Worm (Caenorhabditis elegans): ENCODE results near the gene C25F9.13.

The C25F9.13 gene

DNA sequence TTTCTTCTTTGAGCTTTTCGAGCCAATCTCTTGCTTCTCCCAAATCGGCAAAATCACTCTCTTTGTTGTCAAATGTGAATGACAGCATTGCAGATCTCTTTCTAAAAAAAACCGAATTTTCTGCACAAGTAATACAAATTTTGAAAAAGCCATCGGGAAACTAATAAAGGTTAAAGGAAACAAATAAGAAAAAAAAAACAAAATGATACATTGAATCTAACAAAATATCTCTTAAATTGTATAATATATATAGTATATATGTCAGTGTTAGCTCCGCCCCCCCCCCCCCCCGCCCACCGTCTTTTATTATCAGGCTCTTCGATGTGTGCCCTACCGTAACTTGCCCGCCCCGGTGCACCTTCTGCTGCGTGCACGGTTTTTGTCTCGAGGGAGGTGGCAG lies 34.2 kb upstream of the C25F9.13 start, which contains the start of gene C25F9.11:
C25F9.11 (minus strand) TSS at position 101 of the 400 bp plus-strand sequence.
- no peak for TF ChIP-seq hrde-1 (tag; optimal IDR thresholded peaks at IDR 0.05; ENCODE audit: borderline replicate concordance)
- no peak for TF ChIP-seq B0019.2 (GFP tag; conservative IDR thresholded peaks at IDR 0.05)
- TF ChIP-seq F57C9.4 (tag; optimal IDR thresholded peaks at IDR 0.05), result no peak

DNA sequence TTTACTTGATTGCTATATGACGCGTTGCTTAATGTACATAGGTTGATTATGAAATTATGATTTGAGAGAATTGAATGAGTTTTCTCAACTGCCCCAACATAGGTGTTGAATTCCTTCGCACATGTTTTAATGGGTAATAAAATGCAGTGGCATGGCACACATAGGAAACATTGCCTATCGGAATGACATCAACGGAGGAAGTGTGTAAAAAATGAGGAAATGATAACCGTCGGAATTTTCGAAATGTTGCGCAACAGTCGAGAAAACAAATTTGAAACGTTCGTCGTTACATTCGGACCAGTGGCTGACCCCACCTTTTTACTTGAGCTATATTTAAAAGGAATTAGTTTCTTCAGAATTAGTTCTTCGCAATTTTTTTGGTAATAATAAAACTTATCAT lies 33.2 kb upstream of the C25F9.13 start:
- no peak for TF ChIP-seq K12H6.12 (tag; optimal IDR thresholded peaks at IDR 0.05)
- no peak for TF ChIP-seq Y56A3A.18 (GFP tag; IDR thresholded peaks at IDR 0.05)
- TF ChIP-seq rec-8 (tag; optimal IDR thresholded peaks at IDR 0.05), result no peak
- TF ChIP-seq xnd-1 (tag; optimal IDR thresholded peaks at IDR 0.05), result no peak
- no peak for TF ChIP-seq egl-18 (GFP tag; IDR thresholded peaks at IDR 0.05)
- no peak for TF ChIP-seq Y79H2A.3 (GFP tag; conservative IDR thresholded peaks at IDR 0.05)
- TF ChIP-seq madf-3 (GFP tag; IDR thresholded peaks at IDR 0.05), result no peak
- TF ChIP-seq cebp-1 (GFP tag; IDR thresholded peaks at IDR 0.05), result peak; percentile 53; the same call in 1 of the 2 replicates
- TF ChIP-seq cebp-1 (tag; optimal IDR thresholded peaks at IDR 0.05), result peak; percentile 57
- TF ChIP-seq lin-54 (GFP tag; optimal IDR thresholded peaks at IDR 0.05), result no peak

DNA sequence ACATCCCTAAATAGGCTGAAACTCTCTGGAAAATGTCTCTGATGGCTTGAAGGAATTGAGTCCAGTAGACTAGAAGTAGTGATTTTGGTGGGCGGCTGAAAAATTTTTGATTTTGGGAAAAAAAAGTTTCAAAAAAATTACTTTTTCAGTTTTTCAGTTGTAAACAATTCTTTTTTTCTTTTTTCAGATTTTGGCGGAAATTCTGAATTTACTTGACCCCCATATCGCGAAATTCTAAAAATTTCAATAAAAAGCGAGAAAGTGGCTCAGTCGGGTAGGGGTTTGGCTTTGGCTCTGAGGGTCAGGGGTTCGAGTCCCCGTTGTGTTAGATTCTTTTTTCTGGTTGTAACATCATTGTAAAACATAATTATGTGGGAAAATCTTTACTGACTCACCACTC lies 32.3 kb upstream of the C25F9.13 start, which contains the start of gene srw-85:
srw-85 (minus strand) TSS at position 101 of the 400 bp plus-strand sequence.
- no peak for TF ChIP-seq rpc-1 (optimal IDR thresholded peaks at IDR 0.05)
- TF ChIP-seq rpc-1 (tag; optimal IDR thresholded peaks at IDR 0.05), result peak; percentile 16
- no peak for TF ChIP-seq snpc-1.3 (tag; optimal IDR thresholded peaks at IDR 0.05; ENCODE audit: insufficient read depth)

DNA sequence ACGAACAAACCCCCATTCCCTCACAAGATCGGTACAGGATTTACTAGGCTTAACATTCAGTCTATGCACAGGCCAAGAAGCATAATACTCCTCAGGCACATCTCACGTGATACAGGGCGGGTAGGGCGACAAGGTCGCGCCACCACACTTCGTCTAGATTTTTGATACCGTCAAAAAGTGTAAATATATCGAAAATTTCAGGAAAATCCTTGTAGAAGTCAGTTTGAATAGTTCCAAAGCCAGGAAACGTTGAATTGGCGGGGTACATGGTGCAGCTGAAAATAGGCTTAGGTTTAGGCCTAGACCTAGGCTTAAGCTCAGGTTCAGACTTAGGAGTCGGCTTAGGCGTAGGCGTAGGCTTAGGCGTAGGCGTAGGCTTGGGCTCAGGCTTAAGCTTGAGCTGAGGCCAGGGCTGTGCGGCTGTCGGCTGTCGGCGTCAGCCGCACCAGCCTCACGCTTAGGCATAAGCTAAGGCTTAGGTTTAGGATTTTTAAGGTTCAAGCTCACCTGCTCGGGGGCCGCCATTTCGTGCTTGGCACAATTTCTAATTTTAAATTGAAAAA lies 31.6 kb upstream of the C25F9.13 start:
- TF ChIP-seq lag-1 (GFP tag; IDR thresholded peaks at IDR 0.05) (no peak), ekl-4 (GFP tag; IDR thresholded peaks at IDR 0.05) (peak; percentile 46), madf-6 (GFP tag; IDR thresholded peaks at IDR 0.05) (no peak), hmg-20 (GFP tag; IDR thresholded peaks at IDR 0.05) (no peak), zim-3 (tag; optimal IDR thresholded peaks at IDR 0.05) (peak; percentile 52), dox-1 (GFP tag; IDR thresholded peaks at IDR 0.05) (0 out of 2 replicates have a peak, but pooled peaks have one; percentile 39), ztf-3 (GFP tag; optimal IDR thresholded peaks at IDR 0.05) (peak; percentile 3), F52B5.7 (tag; optimal IDR thresholded peaks at IDR 0.05) (peak; percentile 63), egl-18 (GFP tag; IDR thresholded peaks at IDR 0.05) (no peak), sea-2 (GFP tag; IDR thresholded peaks at IDR 0.05) (peak; percentile 67; the same call in 1 of the 2 replicates), fkh-3 (tag; optimal IDR thresholded peaks at IDR 0.05) (peak; percentile 24), pha-4 (tag; optimal IDR thresholded peaks at IDR 0.05) (no peak), madf-3 (GFP tag; IDR thresholded peaks at IDR 0.05) (0 out of 2 replicates have a peak, but pooled peaks have one; percentile 35), Y53F4B.3 (GFP tag; IDR thresholded peaks at IDR 0.05) (no peak), Y56A3A.18 (GFP tag; IDR thresholded peaks at IDR 0.05) (no peak), aptf-3 (GFP tag; IDR thresholded peaks at IDR 0.05) (0 out of 2 replicates have a peak, but pooled peaks have one; percentile 21), attf-3 (GFP tag; conservative IDR thresholded peaks at IDR 0.05) (peak; percentile 34; the same call in 1 of the 2 replicates), C17E4.6 (GFP tag; IDR thresholded peaks at IDR 0.05) (0 out of 2 replicates have a peak, but pooled peaks have one; percentile 10), sptf-2 (GFP tag; optimal IDR thresholded peaks at IDR 0.05) (peak; percentile 23), B0261.1 (tag; optimal IDR thresholded peaks at IDR 0.05) (no peak), F37B4.10 (GFP tag; IDR thresholded peaks at IDR 0.05) (no peak), bed-2 (GFP tag; IDR thresholded peaks at IDR 0.05) (0 out of 2 replicates have a peak, but pooled peaks have one; percentile 10), lin-26 (GFP tag; IDR thresholded peaks at IDR 0.05) (0 out of 2 replicates have a peak, but pooled peaks have one; percentile 44), chd-7 (tag; optimal IDR thresholded peaks at IDR 0.05) (peak; percentile 49), hmg-1.2 (GFP tag; IDR thresholded peaks at IDR 0.05) (peak; percentile 28; the same call in 1 of the 2 replicates), C06A6.2 (GFP tag; conservative IDR thresholded peaks at IDR 0.05) (no peak), athp-1 (tag; optimal IDR thresholded peaks at IDR 0.05) (peak; percentile 67)

Data from whole organism, young adult.